Worm (Caenorhabditis elegans) whole organism, early embryonic: ENCODE results near the gene T24E12.2.

Source experiments
- F13C5.2 ChIP-seq: sonication (generic microtip); optimal IDR thresholded peaks from 2 replicates; lab custom pipeline; 2017; ENCODE audit warnings: mild to moderate bottlenecking, missing genetic modification characterization, inconsistent platforms, missing compliant biosample characterization
- ama-1 ChIP-seq: fragments of 150-350 bp; optimal IDR thresholded peaks from 2 replicates; lab custom pipeline; 2014
- ceh-36 ChIP-seq: sonication (generic microtip); optimal IDR thresholded peaks from 2 replicates; lab custom pipeline; 2016; ENCODE audit warnings: missing genetic modification characterization, inconsistent platforms, missing compliant biosample characterization
- ets-7 ChIP-seq: sonication (generic microtip); optimal IDR thresholded peaks from 2 replicates; lab custom pipeline; 2016; ENCODE audit warnings: missing genotype, missing genetic modification characterization, missing compliant biosample characterization
- flt-1 ChIP-seq: fragments of 200-800 bp; sonication (Bioruptor generic); IDR thresholded peaks from 2 replicates; pipeline ENCODE4 v1.3.6; 2022; ENCODE audit warnings: missing genetic modification characterization, missing compliant biosample characterization
- hmg-4 ChIP-seq: fragments of 200-800 bp; sonication (Bioruptor generic); optimal IDR thresholded peaks from 2 replicates; lab custom pipeline; 2018; ENCODE audit warnings: mild to moderate bottlenecking, missing genetic modification characterization, missing compliant biosample characterization
- hnd-1 ChIP-seq: sonication (generic microtip); optimal IDR thresholded peaks from 2 replicates; lab custom pipeline; 2016; ENCODE audit warnings: missing genetic modification characterization, missing compliant biosample characterization
- scrt-1 ChIP-seq: fragments of 200-800 bp; sonication (Bioruptor generic); IDR thresholded peaks from 2 replicates; pipeline ENCODE4 v1.3.6; 2022; ENCODE audit warnings: missing genetic modification characterization, missing compliant biosample characterization
- sea-1 ChIP-seq: fragments of 200-800 bp; sonication (Bioruptor generic); conservative IDR thresholded peaks from 2 replicates; pipeline ENCODE4 v1.3.6; 2022; ENCODE audit warnings: missing genetic modification characterization, missing compliant biosample characterization
- tbx-11 ChIP-seq: fragments of 200-800 bp; sonication (Bioruptor generic); IDR thresholded peaks from 2 replicates; pipeline ENCODE4 v1.3.6; 2022; ENCODE audit warnings: missing genetic modification characterization, missing compliant biosample characterization
- tbx-37 ChIP-seq: fragments of 200-800 bp; sonication (Bioruptor generic); conservative IDR thresholded peaks from 2 replicates; pipeline ENCODE4 v1.3.6; 2022; ENCODE audit warnings: missing genetic modification reagents, missing genetic modification characterization, missing compliant biosample characterization
- tra-4 ChIP-seq: sonication (generic microtip); optimal IDR thresholded peaks from 2 replicates; lab custom pipeline; 2017; ENCODE audit warnings: missing genetic modification characterization, missing compliant biosample characterization

ce11 chrII:3785257-3785656 lies 2.5 kb downstream of the T24E12.2 start, which contains the start of gene T24E12.1:
- TF ChIP-seq ets-7 (tag; lab: Kevin White, UChicago) (no peak), scrt-1 (GFP tag; lab: Robert Waterston, UW) (no peak), tbx-11 (GFP tag; lab: Robert Waterston, UW) (no peak), hmg-4 (no peak), ama-1 (lab: Kevin White, UChicago) (no peak), flt-1 (GFP tag; lab: Robert Waterston, UW) (no peak), tra-4 (tag; lab: Kevin White, UChicago) (no peak), ceh-36 (tag; lab: Kevin White, UChicago) (no peak), sea-1 (no peak), tbx-37 (no peak), F13C5.2 (tag; lab: Kevin White, UChicago) (no peak), hnd-1 (tag; lab: Kevin White, UChicago) (no peak)
